Worm (Caenorhabditis elegans) whole organism, late embryonic: ENCODE results near the gene C44B9.3.

Source experiments
- ama-1 ChIP-seq: fragments of 150-350 bp; optimal IDR thresholded peaks from 2 replicates; lab custom pipeline; 2014
- ceh-48 ChIP-seq: sonication (generic microtip); optimal IDR thresholded peaks from 2 replicates; lab custom pipeline; 2016; ENCODE audit warnings: missing genetic modification characterization, inconsistent platforms, missing compliant biosample characterization
- hlh-15 ChIP-seq: sonication (generic microtip); optimal IDR thresholded peaks from 2 replicates; lab custom pipeline; 2016; ENCODE audit warnings: missing genetic modification characterization, missing compliant biosample characterization
- mec-3 ChIP-seq: sonication (generic microtip); optimal IDR thresholded peaks from 2 replicates; lab custom pipeline; 2016; ENCODE audit warnings: borderline replicate concordance, missing genetic modification characterization, missing compliant biosample characterization
- pha-4 ChIP-seq: fragments of 150-350 bp; optimal IDR thresholded peaks from 2 replicates; lab custom pipeline; 2018; ENCODE audit warnings: missing biosample characterization, missing genetic modification reagents, missing genetic modification characterization
- tbx-2 ChIP-seq: sonication (generic microtip); optimal IDR thresholded peaks from 2 replicates; lab custom pipeline; 2016; ENCODE audit warnings: missing genetic modification characterization, missing compliant biosample characterization
- unc-3 ChIP-seq, 2 experiments: fragments of 200-800 bp in 1 of 2; sonication (Bioruptor generic) in 1 of 2; sonication (generic microtip) in 1 of 2; conservative IDR thresholded peaks in 1 of 2; optimal IDR thresholded peaks in 1 of 2; 2 replicates each; pipeline versions ENCODE4 v1.3.6 to Lab custom; 2016 to 2022; ENCODE audit warnings: missing compliant biosample characterization in 2 of 2, missing genetic modification characterization in 2 of 2, missing genetic modification reagents in 1 of 2

- TF ChIP-seq ama-1 = no peak
- TF ChIP-seq tbx-2 = no peak
- peak; percentile 42 for TF ChIP-seq ceh-48
- TF ChIP-seq mec-3 = no peak
- TF ChIP-seq hlh-15 (tag; lab: Kevin White, UChicago) = no peak
- no peak for TF ChIP-seq unc-3 (GFP tag; conservative IDR thresholded peaks at IDR 0.05; lab: Robert Waterston, UW)
- TF ChIP-seq unc-3 (tag; optimal IDR thresholded peaks at IDR 0.05; lab: Kevin White, UChicago) = no peak
- TF ChIP-seq pha-4 = no peak
Measured at ce11 chrIII:10861375-10861774, 18.6 kb downstream of the C44B9.3 start.
